Worm (Caenorhabditis elegans) whole organism, L1 larva: Measurements from ENCODE around the gene srx-60.
A peak's percentile ranks its signal among the peaks of the same experiment; 100 is the strongest.

Source experiments
- ama-1 ChIP-seq: fragments of 150-350 bp; optimal IDR thresholded peaks from 2 replicates; lab custom pipeline; 2014
- efl-1 ChIP-seq, 4 experiments: fragments of 150-350 bp; optimal IDR thresholded peaks in 3 of 4; peaks in 1 of 4; 1 replicate in 1 of 4; 2 replicates in 3 of 4; lab custom pipeline; 2014; ENCODE audit warnings: missing biosample characterization in 2 of 4, missing genetic modification characterization in 2 of 4, missing genetic modification reagents in 2 of 4
- egl-13 ChIP-seq: sonication (generic microtip); optimal IDR thresholded peaks from 2 replicates; lab custom pipeline; 2016; ENCODE audit warnings: missing genotype, missing genetic modification reagents, missing genetic modification characterization, missing compliant biosample characterization
- elt-2 ChIP-seq: sonication (generic microtip); optimal IDR thresholded peaks from 2 replicates; lab custom pipeline; 2016; ENCODE audit warnings: missing genetic modification characterization, mild to moderate bottlenecking, inconsistent platforms, missing compliant biosample characterization, missing genetic modification reagents
- jun-1 ChIP-seq: fragments of 150-350 bp; optimal IDR thresholded peaks from 2 replicates; lab custom pipeline; 2014; ENCODE audit warnings: missing biosample characterization, missing genetic modification reagents, missing genetic modification characterization
- lin-15B ChIP-seq: fragments of 150-350 bp; sonication (generic microtip); optimal IDR thresholded peaks from 3 replicates; lab custom pipeline; 2014; ENCODE audit warnings: missing biosample characterization, missing genetic modification characterization
- mep-1 ChIP-seq: fragments of 150-350 bp; optimal IDR thresholded peaks from 2 replicates; lab custom pipeline; 2014; ENCODE audit warnings: missing biosample characterization, missing genetic modification characterization
- nhr-12 ChIP-seq: sonication (generic microtip); optimal IDR thresholded peaks from 2 replicates; lab custom pipeline; 2017; ENCODE audit warnings: missing biosample characterization, missing genetic modification characterization
- nhr-90 ChIP-seq: sonication (generic microtip); optimal IDR thresholded peaks from 2 replicates; lab custom pipeline; 2016; ENCODE audit warnings: mild to moderate bottlenecking, missing genetic modification characterization, missing compliant biosample characterization; ENCODE audit not compliant: poor library complexity
- unc-30 ChIP-seq: sonication (generic microtip); optimal IDR thresholded peaks from 2 replicates; lab custom pipeline; 2017; ENCODE audit warnings: missing biosample characterization, missing genetic modification characterization

DNA sequence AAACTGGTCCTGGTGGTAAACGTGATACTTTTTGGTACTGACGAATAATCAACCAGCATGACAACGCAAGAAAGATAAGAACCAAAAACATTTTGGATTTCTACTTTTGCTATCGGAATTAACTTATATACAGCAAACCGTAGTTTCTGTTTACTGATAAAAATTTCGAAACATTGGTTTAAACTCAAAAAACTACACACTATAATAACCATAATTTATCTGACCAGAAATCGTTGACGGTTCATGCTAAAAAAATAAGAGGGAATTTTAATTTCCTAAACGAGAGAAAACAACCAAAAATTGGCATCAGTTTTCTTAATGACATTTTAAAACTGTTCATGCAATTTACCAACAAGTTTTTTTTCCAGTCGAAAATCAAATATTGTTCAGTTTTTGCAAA lies 39.0 kb upstream of the srx-60 start, which contains the start of gene cyp-35A1:
- TF ChIP-seq unc-30 (tag; lab: Kevin White, UChicago) (no peak), lin-15B (tag; lab: Kevin White, UChicago) (no peak), efl-1 (optimal IDR thresholded peaks at IDR 0.05; lab: Kevin White, UChicago) (no peak), efl-1 (GFP tag; optimal IDR thresholded peaks at IDR 0.05 in 1 of 2; lab: Kevin White, UChicago) (peak in 1 of 2 experiments; percentile 37), mep-1 (tag; lab: Kevin White, UChicago) (no peak), ama-1 (lab: Kevin White, UChicago) (no peak), nhr-12 (tag; lab: Kevin White, UChicago) (no peak), jun-1 (tag; lab: Kevin White, UChicago) (no peak), nhr-90 (tag; lab: Kevin White, UChicago) (no peak), elt-2 (tag; lab: Kevin White, UChicago) (no peak), egl-13 (tag; lab: Kevin White, UChicago) (no peak)
